Worm (Caenorhabditis elegans) whole organism, L4/young adult: ENCODE measurements around the gene T10B10.8.

Source experiments
- W03F9.2 ChIP-seq: fragments of 150-350 bp; optimal IDR thresholded peaks from 2 replicates; lab custom pipeline; 2014; ENCODE audit warnings: missing biosample characterization, missing genetic modification characterization
- dao-5 ChIP-seq: sonication (generic microtip); optimal IDR thresholded peaks from 2 replicates; lab custom pipeline; 2016; ENCODE audit warnings: missing genotype, missing genetic modification characterization, moderate library complexity, missing compliant biosample characterization
- him-1 ChIP-seq: sonication (generic microtip); optimal IDR thresholded peaks from 2 replicates; lab custom pipeline; 2016; ENCODE audit warnings: missing genotype, missing genetic modification reagents, missing genetic modification characterization, missing compliant biosample characterization

ce11 chrX:15158699-15159312, 7.2 kb downstream of the T10B10.8 start, which contains the start of gene C11G10.1:
- TF ChIP-seq him-1 (tag; lab: Kevin White, UChicago) = no peak
- no peak for TF ChIP-seq dao-5
- TF ChIP-seq W03F9.2 (tag; lab: Kevin White, UChicago) = no peak
